Fruit fly (Drosophila melanogaster) whole organism, wandering third instar larva: ENCODE measurements around the gene CG8478.

Source experiments
- Abd-B ChIP-seq: fragments of >200 bp; optimal IDR thresholded peaks from 2 replicates; lab custom pipeline; 2017; ENCODE audit warnings: missing biosample characterization, missing genetic modification characterization
- Dfd ChIP-seq: fragments of >200 bp; optimal IDR thresholded peaks from 2 replicates; lab custom pipeline; 2017; ENCODE audit warnings: missing biosample characterization, missing genetic modification characterization
- GATAd ChIP-seq: sonication (Bioruptor generic); optimal IDR thresholded peaks from 2 replicates; lab custom pipeline; 2016; ENCODE audit warnings: missing biosample characterization, missing genetic modification characterization
- Hnf4 ChIP-seq: fragments of 200-800 bp; sonication (Bioruptor generic); optimal IDR thresholded peaks from 2 replicates; lab custom pipeline; 2016; ENCODE audit warnings: missing biosample characterization, mild to moderate bottlenecking, missing genetic modification characterization
- Hr78 ChIP-seq: fragments of >200 bp; optimal IDR thresholded peaks from 2 replicates; lab custom pipeline; 2017; ENCODE audit warnings: missing biosample characterization, missing genetic modification characterization
- OdsH ChIP-seq: fragments of 200-800 bp; sonication (Bioruptor generic); optimal IDR thresholded peaks from 2 replicates; lab custom pipeline; 2016; ENCODE audit warnings: missing biosample characterization, mild to moderate bottlenecking, missing genetic modification characterization
- Rel ChIP-seq, 2 experiments: fragments of 200-800 bp; sonication (Bioruptor generic) in 1 of 2; optimal IDR thresholded peaks; 2 replicates in 1 of 2; 3 replicates in 1 of 2; lab custom pipeline; 2016 to 2019; ENCODE audit warnings: mild to moderate bottlenecking in 2 of 2, missing biosample characterization in 2 of 2, missing genetic modification characterization in 2 of 2, moderate library complexity in 1 of 2
- br ChIP-seq: fragments of 200-800 bp; sonication (Bioruptor generic); optimal IDR thresholded peaks from 2 replicates; lab custom pipeline; 2016; ENCODE audit warnings: missing biosample characterization, missing genetic modification characterization
- dsf ChIP-seq: sonication (Bioruptor generic); optimal IDR thresholded peaks from 2 replicates; lab custom pipeline; 2016; ENCODE audit warnings: missing biosample characterization, missing genetic modification characterization, borderline replicate concordance
- fru ChIP-seq: fragments of 200-800 bp; sonication (Bioruptor generic); optimal IDR thresholded peaks from 3 replicates; lab custom pipeline; 2016; ENCODE audit warnings: missing biosample characterization, mild to moderate bottlenecking, missing genetic modification characterization
- usp ChIP-seq: fragments of >200 bp; optimal IDR thresholded peaks from 2 replicates; lab custom pipeline; 2017; ENCODE audit warnings: missing biosample characterization, missing genetic modification characterization

DNA sequence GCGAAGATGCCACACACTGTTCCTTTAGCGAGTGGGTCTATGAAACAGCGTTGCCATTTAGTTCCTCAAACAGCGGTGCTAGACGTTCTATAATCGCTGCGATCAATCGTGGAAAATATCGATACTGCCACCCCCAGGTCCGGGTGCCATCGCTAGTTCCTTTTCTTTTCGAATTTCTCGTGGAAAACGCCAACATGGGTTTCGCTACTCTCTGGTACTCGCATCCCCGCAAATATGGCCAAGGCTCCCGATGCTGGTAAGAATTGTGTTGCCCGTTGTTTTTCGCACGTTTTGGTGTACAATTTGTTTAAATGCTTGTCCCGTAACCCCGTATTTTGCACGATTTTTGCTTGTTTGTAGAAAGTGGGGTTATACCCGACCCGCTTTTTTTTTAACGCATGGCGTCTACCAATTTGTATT is 14.5 kb downstream of the CG8478 start, which contains the start of gene RpS29:
- TF ChIP-seq Rel (GFP tag; optimal IDR thresholded peaks at IDR 0.05; lab: Kevin White, UChicago) (no peak), Rel (tag; optimal IDR thresholded peaks at IDR 0.05; lab: Kevin White, UChicago) (peak; percentile 69), usp (no peak), Abd-B (GFP tag; lab: Kevin White, UChicago) (no peak), GATAd (GFP tag; lab: Kevin White, UChicago) (no peak), fru (GFP tag; lab: Kevin White, UChicago) (peak; percentile 72), Hr78 (GFP tag; lab: Kevin White, UChicago) (no peak), OdsH (GFP tag; lab: Kevin White, UChicago) (peak; percentile 73), br (peak; percentile 83), Hnf4 (GFP tag; lab: Kevin White, UChicago) (peak; percentile 84), Dfd (GFP tag; lab: Kevin White, UChicago) (no peak), dsf (GFP tag; lab: Kevin White, UChicago) (peak; percentile 48)
